Fruit fly (Drosophila melanogaster) whole organism, adult: ENCODE results near the gene Tak1.

ENCODE experiments used
- CG11617 ChIP-seq: fragments of 200-800 bp; sonication (Bioruptor generic); optimal IDR thresholded peaks from 2 replicates; lab custom pipeline; 2017; ENCODE audit warnings: mild to moderate bottlenecking, missing biosample characterization, missing genetic modification reagents, missing genetic modification characterization
- CG12768 ChIP-seq: fragments of 200-800 bp; sonication (Bioruptor generic); optimal IDR thresholded peaks from 2 replicates; lab custom pipeline; 2017; ENCODE audit warnings: missing biosample characterization, missing genetic modification characterization, mild to moderate bottlenecking, moderate library complexity, missing genetic modification reagents
- CG14711 ChIP-seq: fragments of 200-800 bp; sonication (Bioruptor generic); optimal IDR thresholded peaks from 2 replicates; lab custom pipeline; 2018; ENCODE audit warnings: missing biosample characterization, mild to moderate bottlenecking, missing genetic modification characterization, moderate library complexity
- CG1620 ChIP-seq: fragments of 200-800 bp; sonication (Bioruptor generic); optimal IDR thresholded peaks from 2 replicates; lab custom pipeline; 2016; ENCODE audit warnings: missing biosample characterization, missing genetic modification characterization
- CG33017 ChIP-seq: fragments of 200-800 bp; sonication (Bioruptor generic); optimal IDR thresholded peaks from 2 replicates; lab custom pipeline; 2018; ENCODE audit warnings: missing biosample characterization, mild to moderate bottlenecking, missing genetic modification characterization, moderate library complexity
- CG5204 ChIP-seq: fragments of 200-800 bp; sonication (Bioruptor generic); optimal IDR thresholded peaks from 2 replicates; lab custom pipeline; 2016; ENCODE audit warnings: missing biosample characterization, missing genetic modification characterization
- CG7045 ChIP-seq: fragments of 200-800 bp; sonication (Bioruptor generic); optimal IDR thresholded peaks from 2 replicates; lab custom pipeline; 2017; ENCODE audit warnings: missing biosample characterization, mild to moderate bottlenecking, missing genetic modification characterization
- CG7101 ChIP-seq: fragments of 200-800 bp; sonication (Bioruptor generic); optimal IDR thresholded peaks from 2 replicates; lab custom pipeline; 2018; ENCODE audit warnings: missing biosample characterization, mild to moderate bottlenecking, missing genetic modification characterization, moderate library complexity
- Clk ChIP-seq: fragments of 200-800 bp; sonication (Bioruptor generic); optimal IDR thresholded peaks from 2 replicates; lab custom pipeline; 2017; ENCODE audit warnings: missing biosample characterization, missing genetic modification characterization
- Crg-1 ChIP-seq: fragments of 200-800 bp; sonication (Bioruptor generic); optimal IDR thresholded peaks from 2 replicates; lab custom pipeline; 2016; ENCODE audit warnings: missing biosample characterization, missing genetic modification characterization
- Hr96 ChIP-seq: fragments of 200-800 bp; sonication (Bioruptor generic); optimal IDR thresholded peaks from 2 replicates; lab custom pipeline; 2016; ENCODE audit warnings: missing biosample characterization, missing genetic modification characterization
- Mnt ChIP-seq: fragments of 200-800 bp; sonication (Bioruptor generic); optimal IDR thresholded peaks from 2 replicates; lab custom pipeline; 2016; ENCODE audit warnings: missing biosample characterization, mild to moderate bottlenecking, missing genetic modification characterization
- bab1 ChIP-seq: fragments of 200-800 bp; sonication (Bioruptor generic); optimal IDR thresholded peaks from 3 replicates; lab custom pipeline; 2019; ENCODE audit warnings: missing biosample characterization, mild to moderate bottlenecking, missing genetic modification characterization, moderate library complexity
- cic ChIP-seq: fragments of 200-800 bp; sonication (Bioruptor generic); optimal IDR thresholded peaks from 2 replicates; lab custom pipeline; 2017; ENCODE audit warnings: missing biosample characterization, mild to moderate bottlenecking, missing genetic modification characterization, moderate library complexity
- cnc ChIP-seq, 2 experiments: fragments of >200 bp; optimal IDR thresholded peaks; 2 replicates each; lab custom pipeline; 2017
- kay ChIP-seq: fragments of 200-800 bp; sonication (Bioruptor generic); peaks from one replicate; lab custom pipeline; 2016; ENCODE audit warnings: missing biosample characterization, missing genetic modification characterization, borderline replicate concordance
- ovo ChIP-seq: fragments of 200-800 bp; sonication (Bioruptor generic); optimal IDR thresholded peaks from 2 replicates; lab custom pipeline; 2016; ENCODE audit warnings: missing biosample characterization, missing genetic modification characterization
- pad ChIP-seq: fragments of 200-800 bp; sonication (Bioruptor generic); optimal IDR thresholded peaks from 3 replicates; lab custom pipeline; 2017; ENCODE audit warnings: missing biosample characterization, missing genetic modification characterization, mild to moderate bottlenecking, moderate library complexity, missing genetic modification reagents
- tj ChIP-seq: fragments of 200-800 bp; sonication (Bioruptor generic); optimal IDR thresholded peaks from 3 replicates; lab custom pipeline; 2017; ENCODE audit warnings: missing biosample characterization, mild to moderate bottlenecking, missing genetic modification characterization, moderate library complexity
- toe ChIP-seq: fragments of 200-800 bp; sonication (Bioruptor generic); optimal IDR thresholded peaks from 2 replicates; lab custom pipeline; 2016; ENCODE audit warnings: missing biosample characterization, missing genetic modification characterization

The Tak1 gene

DNA sequence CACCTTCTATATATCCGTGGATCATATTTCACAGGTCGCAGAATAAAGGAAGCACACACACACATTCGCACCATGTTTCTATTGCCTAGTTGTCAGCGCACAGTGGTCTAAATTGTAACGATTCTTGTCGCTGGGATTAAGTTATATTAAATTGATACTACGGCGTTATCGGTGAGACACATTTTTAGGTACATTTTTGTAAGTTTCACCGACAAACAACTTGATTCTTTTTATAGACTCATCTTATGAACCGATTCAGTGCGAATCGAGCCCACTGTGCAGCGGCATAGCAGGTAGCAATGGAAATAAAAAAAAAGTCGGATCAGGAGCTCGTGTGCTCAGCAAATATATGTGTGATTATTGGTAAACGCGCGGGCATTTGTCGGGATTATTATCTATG lies 44.3 kb downstream of the Tak1 start:
- TF ChIP-seq CG14711 (tag; lab: Kevin White, UChicago): peak; percentile 58
- TF ChIP-seq ovo (GFP tag; lab: Kevin White, UChicago): no peak
- TF ChIP-seq CG5204 (GFP tag; lab: Kevin White, UChicago): peak; percentile 39
- no peak for TF ChIP-seq kay
- TF ChIP-seq CG7045: peak; percentile 40
- no peak for TF ChIP-seq pad (GFP tag; lab: Kevin White, UChicago)
- no peak for TF ChIP-seq cnc (optimal IDR thresholded peaks at IDR 0.05; lab: Kevin White, UChicago)
- peak; percentile 57 for TF ChIP-seq Hr96
- TF ChIP-seq tj (GFP tag; lab: Kevin White, UChicago): no peak
- no peak for TF ChIP-seq cic (GFP tag; lab: Kevin White, UChicago)
- peak; percentile 28 for TF ChIP-seq toe (GFP tag; lab: Kevin White, UChicago)
- no peak for TF ChIP-seq CG1620 (GFP tag; lab: Kevin White, UChicago)
- no peak for TF ChIP-seq CG12768 (GFP tag; lab: Kevin White, UChicago)
- peak; percentile 43 for TF ChIP-seq CG7101 (tag; lab: Kevin White, UChicago)
- no peak for TF ChIP-seq Clk (GFP tag; lab: Kevin White, UChicago)
- no peak for TF ChIP-seq bab1
- TF ChIP-seq Crg-1 (GFP tag; lab: Kevin White, UChicago): no peak
- peak; percentile 19 for TF ChIP-seq CG11617 (GFP tag; lab: Kevin White, UChicago)
- TF ChIP-seq Mnt (GFP tag; lab: Kevin White, UChicago): no peak
- peak; percentile 59 for TF ChIP-seq CG33017 (tag; lab: Kevin White, UChicago)

DNA sequence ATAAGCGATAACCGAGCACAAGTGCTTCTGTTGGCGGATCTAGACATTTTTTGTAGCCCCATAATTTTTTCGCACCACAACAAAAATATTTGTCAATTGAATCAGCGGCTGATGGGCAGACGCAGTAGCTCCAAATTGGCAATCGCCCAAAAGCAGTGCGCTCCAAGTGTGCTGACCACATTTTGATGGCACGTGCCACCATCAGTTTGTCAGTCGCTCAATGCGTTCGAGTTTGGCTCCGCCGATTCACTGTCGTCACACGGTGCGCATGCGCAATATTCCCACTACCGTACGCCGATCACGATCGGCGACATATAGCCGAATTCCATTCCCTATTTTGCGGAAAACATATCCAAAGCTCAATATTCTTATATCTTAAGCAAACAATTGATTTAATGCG lies 46.1 kb downstream of the Tak1 start:
- TF ChIP-seq CG7045 (no peak), CG5204 (GFP tag; lab: Kevin White, UChicago) (no peak), cnc (optimal IDR thresholded peaks at IDR 0.05; lab: Kevin White, UChicago) (no peak), Clk (GFP tag; lab: Kevin White, UChicago) (no peak), Mnt (GFP tag; lab: Kevin White, UChicago) (no peak), ovo (GFP tag; lab: Kevin White, UChicago) (no peak), kay (no peak), Crg-1 (GFP tag; lab: Kevin White, UChicago) (no peak), bab1 (no peak), toe (GFP tag; lab: Kevin White, UChicago) (no peak), CG1620 (GFP tag; lab: Kevin White, UChicago) (no peak), tj (GFP tag; lab: Kevin White, UChicago) (no peak), CG11617 (GFP tag; lab: Kevin White, UChicago) (no peak), pad (GFP tag; lab: Kevin White, UChicago) (no peak), CG12768 (GFP tag; lab: Kevin White, UChicago) (no peak), CG14711 (tag; lab: Kevin White, UChicago) (no peak), cic (GFP tag; lab: Kevin White, UChicago) (no peak), CG33017 (tag; lab: Kevin White, UChicago) (no peak)

DNA sequence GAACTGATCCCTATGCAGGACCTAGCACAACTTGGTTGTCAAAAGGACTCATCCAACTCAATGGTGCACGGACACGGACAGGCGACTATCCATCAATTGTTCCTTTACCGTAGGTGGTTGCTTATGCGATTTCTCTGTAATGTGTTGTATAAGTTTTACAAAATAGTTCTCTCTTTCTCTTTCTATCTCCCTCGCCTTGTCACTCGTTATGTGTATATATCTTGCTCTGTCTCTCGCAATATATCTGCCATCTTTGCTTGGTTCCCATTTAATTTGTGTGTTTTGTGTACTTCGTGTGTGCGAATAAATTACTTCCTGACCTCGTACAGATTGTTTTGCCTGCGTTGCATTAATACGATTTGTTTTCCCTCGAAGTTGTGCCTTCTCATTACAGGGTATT lies 54.0 kb downstream of the Tak1 start:
- no peak for TF ChIP-seq cnc (optimal IDR thresholded peaks at IDR 0.05; lab: Kevin White, UChicago)
- TF ChIP-seq kay: no peak
- no peak for TF ChIP-seq CG5204 (GFP tag; lab: Kevin White, UChicago)
- TF ChIP-seq bab1: no peak
- TF ChIP-seq CG33017 (tag; lab: Kevin White, UChicago): no peak
- TF ChIP-seq Crg-1 (GFP tag; lab: Kevin White, UChicago): no peak
- TF ChIP-seq CG11617 (GFP tag; lab: Kevin White, UChicago): no peak
- no peak for TF ChIP-seq tj (GFP tag; lab: Kevin White, UChicago)
- no peak for TF ChIP-seq CG14711 (tag; lab: Kevin White, UChicago)
- TF ChIP-seq CG7101 (tag; lab: Kevin White, UChicago): no peak
- no peak for TF ChIP-seq Mnt (GFP tag; lab: Kevin White, UChicago)
- no peak for TF ChIP-seq CG1620 (GFP tag; lab: Kevin White, UChicago)
- no peak for TF ChIP-seq CG12768 (GFP tag; lab: Kevin White, UChicago)
- TF ChIP-seq toe (GFP tag; lab: Kevin White, UChicago): no peak
- TF ChIP-seq Hr96: no peak
- no peak for TF ChIP-seq ovo (GFP tag; lab: Kevin White, UChicago)

DNA sequence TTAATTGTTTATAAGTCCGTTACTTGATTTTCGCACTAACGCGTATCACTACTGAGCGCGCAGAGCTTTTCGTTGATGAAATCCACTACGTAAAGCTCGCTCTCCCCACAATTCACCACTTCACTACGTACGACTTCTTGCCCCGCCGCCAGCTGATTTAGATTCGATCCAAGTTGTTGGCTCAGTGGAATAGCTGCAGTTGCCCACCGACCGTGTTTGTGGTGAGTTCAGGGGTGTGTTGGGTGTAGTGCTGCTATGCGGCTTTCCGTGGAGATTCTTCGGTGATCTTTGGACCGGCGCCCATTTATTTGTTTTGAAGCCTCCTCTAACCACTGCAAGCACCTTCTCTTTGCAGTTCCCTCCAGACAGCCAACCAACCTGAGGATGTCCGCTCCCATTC lies 56.5 kb downstream of the Tak1 start:
- TF ChIP-seq CG1620 (GFP tag; lab: Kevin White, UChicago) (no peak), cnc (optimal IDR thresholded peaks at IDR 0.05; lab: Kevin White, UChicago) (no peak), ovo (GFP tag; lab: Kevin White, UChicago) (peak; percentile 50), CG11617 (GFP tag; lab: Kevin White, UChicago) (peak; percentile 40), cic (GFP tag; lab: Kevin White, UChicago) (peak; percentile 49), Mnt (GFP tag; lab: Kevin White, UChicago) (peak; percentile 61), kay (no peak), Crg-1 (GFP tag; lab: Kevin White, UChicago) (no peak), tj (GFP tag; lab: Kevin White, UChicago) (peak; percentile 54), CG14711 (tag; lab: Kevin White, UChicago) (no peak), CG33017 (tag; lab: Kevin White, UChicago) (peak; percentile 10), CG5204 (GFP tag; lab: Kevin White, UChicago) (no peak), Clk (GFP tag; lab: Kevin White, UChicago) (no peak), CG7101 (tag; lab: Kevin White, UChicago) (peak; percentile 30), CG12768 (GFP tag; lab: Kevin White, UChicago) (peak; percentile 83), pad (GFP tag; lab: Kevin White, UChicago) (peak; percentile 75), bab1 (peak; percentile 28), toe (GFP tag; lab: Kevin White, UChicago) (peak; percentile 46), Hr96 (peak; percentile 83), CG7045 (no peak)

DNA sequence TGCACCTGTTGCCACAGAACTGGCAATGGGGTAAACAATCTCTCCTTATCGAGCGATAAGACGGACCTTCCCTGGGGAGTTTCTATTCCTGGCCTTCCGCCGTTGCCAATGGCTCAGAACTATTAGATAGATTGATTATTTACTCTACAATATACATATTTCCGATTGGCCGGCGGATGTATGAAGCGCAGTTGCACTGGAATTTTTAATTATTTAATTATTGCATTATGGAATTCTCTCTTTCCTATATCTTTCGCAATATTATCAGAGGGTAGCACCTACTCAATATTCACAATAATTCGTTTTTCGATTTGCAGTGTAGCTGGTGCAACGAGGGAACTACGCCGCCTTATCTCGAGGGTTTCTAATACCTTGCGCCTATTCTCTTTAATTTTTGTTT lies 57.6 kb downstream of the Tak1 start, which contains the start of gene GstT3:
Gene GstT3, plus strand, starts transcription at position 301 of the 400 bp plus-strand sequence.
- no peak for TF ChIP-seq Crg-1 (GFP tag; lab: Kevin White, UChicago)
- TF ChIP-seq CG14711 (tag; lab: Kevin White, UChicago): no peak
- TF ChIP-seq CG12768 (GFP tag; lab: Kevin White, UChicago): no peak
- no peak for TF ChIP-seq CG7101 (tag; lab: Kevin White, UChicago)
